Fruit fly (Drosophila melanogaster): ENCODE measurements around the gene ana1.

Gene ana1

DNA sequence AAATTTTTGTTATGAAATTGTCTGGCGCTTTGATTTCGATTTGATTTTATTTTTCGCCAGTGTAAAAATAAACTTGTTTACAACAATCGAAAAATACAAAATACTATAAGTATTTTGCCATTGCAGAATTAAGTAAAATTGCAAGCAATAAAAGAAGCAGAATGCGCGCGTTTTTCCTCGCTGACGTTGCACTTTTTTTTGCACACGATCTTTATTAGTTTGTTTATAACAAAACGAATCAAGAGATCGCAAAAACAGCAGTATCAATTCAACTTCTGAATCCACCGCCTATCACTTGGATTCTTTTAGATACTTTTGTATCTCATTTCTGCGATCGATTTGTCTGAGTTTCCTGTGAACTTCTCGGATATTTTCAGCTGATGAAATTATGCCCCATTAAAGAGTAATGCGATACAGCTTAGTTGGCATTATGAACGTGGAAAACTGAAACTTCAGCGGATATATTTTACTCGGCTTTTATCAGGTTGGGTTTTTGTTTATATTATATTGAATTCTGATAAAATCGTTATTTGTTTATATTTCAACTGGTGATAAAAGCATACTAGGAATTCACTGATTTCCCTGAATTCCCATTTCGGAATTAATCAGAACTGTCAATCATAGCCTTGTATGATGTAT lies 42.8 kb downstream of the ana1 start:
- TF ChIP-seq Sp1 (GFP tag; optimal IDR thresholded peaks at IDR 0.05) (no peak), Hnf4 (GFP tag; optimal IDR thresholded peaks at IDR 0.05) (no peak), br (GFP tag; optimal IDR thresholded peaks at IDR 0.05) (no peak), dl (GFP tag; optimal IDR thresholded peaks at IDR 0.05; ENCODE audit: insufficient read depth in 1 of 2, partially characterized antibody in 2 of 2) (no peak), h (GFP tag; optimal IDR thresholded peaks at IDR 0.05) (no peak), ey (GFP tag; optimal IDR thresholded peaks at IDR 0.05) (no peak), CrebA (GFP tag; optimal IDR thresholded peaks at IDR 0.05; ENCODE audit: borderline replicate concordance) (no peak), woc (GFP tag; optimal IDR thresholded peaks at IDR 0.05) (no peak), Jra (GFP tag; optimal IDR thresholded peaks at IDR 0.05) (no peak), dmrt93B (GFP tag; optimal IDR thresholded peaks at IDR 0.05) (no peak), N (GFP tag; optimal IDR thresholded peaks at IDR 0.05) (no peak), Mio (GFP tag; optimal IDR thresholded peaks at IDR 0.05) (no peak), Dfd (GFP tag; optimal IDR thresholded peaks at IDR 0.05) (no peak), CG9705 (GFP tag; optimal IDR thresholded peaks at IDR 0.05) (no peak), jim (GFP tag; optimal IDR thresholded peaks at IDR 0.05) (no peak), fru (GFP tag; optimal IDR thresholded peaks at IDR 0.05) (no peak), HLH106 (tag; optimal IDR thresholded peaks at IDR 0.05) (no peak), pan (optimal IDR thresholded peaks at IDR 0.05) (no peak), Abd-B (GFP tag; optimal IDR thresholded peaks at IDR 0.05) (no peak)

DNA sequence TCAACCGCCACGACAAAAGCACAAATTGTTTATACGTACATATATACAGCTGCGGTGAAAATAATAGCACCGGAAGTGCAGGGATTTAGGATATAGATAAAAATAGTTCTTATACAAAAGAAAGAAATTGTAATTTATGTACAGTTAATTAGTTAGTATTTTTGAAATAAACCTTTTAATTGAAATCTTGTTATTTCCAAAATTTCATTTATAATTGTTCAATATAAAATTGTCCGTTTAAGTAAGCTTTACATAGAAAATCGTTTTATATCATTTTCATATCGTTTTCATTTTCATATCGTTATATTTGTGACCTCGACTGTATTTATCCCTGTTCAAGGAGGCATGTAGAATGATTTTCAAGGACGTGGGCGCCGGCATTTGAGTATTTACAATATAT lies 43.7 kb downstream of the ana1 start:
- TF ChIP-seq GATAd (GFP tag; optimal IDR thresholded peaks at IDR 0.05) (no peak), Sp1 (GFP tag; optimal IDR thresholded peaks at IDR 0.05) (peak; percentile 69), Mio (GFP tag; optimal IDR thresholded peaks at IDR 0.05) (no peak), h (GFP tag; optimal IDR thresholded peaks at IDR 0.05) (peak; percentile 30), Hr78 (GFP tag; optimal IDR thresholded peaks at IDR 0.05) (no peak), Hr83 (GFP tag; optimal IDR thresholded peaks at IDR 0.05; ENCODE audit: poor library complexity, severe bottlenecking) (no peak), foxo (GFP tag; optimal IDR thresholded peaks at IDR 0.05) (peak in 1 of 2 experiments; percentile 43), brk (GFP tag; optimal IDR thresholded peaks at IDR 0.05) (no peak), pan (optimal IDR thresholded peaks at IDR 0.05) (no peak), Dif (GFP tag; optimal IDR thresholded peaks at IDR 0.05; ENCODE audit: partially characterized antibody) (no peak), Myc (optimal IDR thresholded peaks at IDR 0.05) (no peak), HLH106 (tag; optimal IDR thresholded peaks at IDR 0.05) (peak; percentile 64), woc (GFP tag; optimal IDR thresholded peaks at IDR 0.05) (peak; percentile 11), ey (GFP tag; optimal IDR thresholded peaks at IDR 0.05) (peak; percentile 21), psq (GFP tag; optimal IDR thresholded peaks at IDR 0.05) (peak; percentile 31), dsf (GFP tag; optimal IDR thresholded peaks at IDR 0.05; ENCODE audit: borderline replicate concordance) (no peak), CG32264 (GFP tag; optimal IDR thresholded peaks at IDR 0.05) (no peak), sv (GFP tag; optimal IDR thresholded peaks at IDR 0.05) (peak; percentile 38), fru (GFP tag; optimal IDR thresholded peaks at IDR 0.05) (peak; percentile 49), Dfd (GFP tag; optimal IDR thresholded peaks at IDR 0.05) (peak; percentile 3), OdsH (GFP tag; optimal IDR thresholded peaks at IDR 0.05) (peak; percentile 49), rgr (GFP tag; optimal IDR thresholded peaks at IDR 0.05) (peak; percentile 46)

DNA sequence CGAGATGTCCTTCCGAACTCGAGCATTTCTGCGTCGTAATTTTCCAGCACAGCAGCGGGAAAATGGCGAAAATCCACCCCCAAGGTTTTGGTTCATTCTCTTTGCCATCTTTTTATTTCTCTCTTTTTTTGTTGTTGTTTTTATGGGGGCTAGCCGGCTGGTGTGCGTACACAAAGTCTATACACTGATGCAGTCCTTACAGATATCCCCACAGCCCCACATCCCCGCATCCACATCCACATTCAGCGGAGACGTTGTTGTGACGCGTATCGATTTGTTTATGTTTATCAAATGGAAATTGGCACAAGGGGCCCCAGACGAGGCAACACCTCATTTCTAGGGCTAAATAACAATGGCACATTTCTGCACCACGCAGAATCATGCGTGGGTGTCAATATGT lies 44.7 kb downstream of the ana1 start:
- no peak for TF ChIP-seq Sp1 (GFP tag; optimal IDR thresholded peaks at IDR 0.05)
- TF ChIP-seq pan (optimal IDR thresholded peaks at IDR 0.05): no peak
- no peak for TF ChIP-seq Myc (optimal IDR thresholded peaks at IDR 0.05)
- no peak for TF ChIP-seq sv (GFP tag; optimal IDR thresholded peaks at IDR 0.05)
- no peak for TF ChIP-seq CG32264 (GFP tag; optimal IDR thresholded peaks at IDR 0.05)
- no peak for TF ChIP-seq brk (GFP tag; optimal IDR thresholded peaks at IDR 0.05)
- no peak for TF ChIP-seq Hr78 (GFP tag; optimal IDR thresholded peaks at IDR 0.05)

DNA sequence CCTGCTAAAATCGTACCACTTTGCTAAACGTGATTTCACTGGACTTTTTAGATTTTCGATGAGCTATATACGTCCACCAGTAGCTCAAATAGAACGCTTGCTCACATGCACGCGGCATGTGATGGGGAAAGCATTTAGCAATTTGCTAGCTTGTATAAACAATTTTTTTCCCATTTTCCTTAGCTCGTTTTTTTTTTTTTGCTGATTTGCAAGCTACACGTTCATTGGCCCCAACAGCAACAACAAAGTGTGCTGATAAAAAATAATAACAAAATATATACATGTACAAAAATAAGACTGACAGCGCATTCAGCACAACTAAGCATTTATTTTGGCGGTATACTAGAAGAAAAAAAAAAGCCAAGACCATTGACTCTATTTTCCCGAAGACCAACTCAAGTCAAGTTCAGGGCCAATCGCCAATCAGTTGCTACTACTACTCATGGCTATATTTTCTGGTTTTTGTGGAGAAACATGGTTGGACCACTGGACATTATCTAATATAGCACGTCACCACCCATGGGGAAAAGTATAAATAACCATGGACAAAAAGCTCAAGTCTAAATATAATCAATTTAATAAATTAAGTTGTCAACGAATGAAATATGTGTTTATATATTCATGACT lies 45.5 kb downstream of the ana1 start:
- TF ChIP-seq tai (GFP tag; optimal IDR thresholded peaks at IDR 0.05) (peak; percentile 26), Rel (GFP tag; optimal IDR thresholded peaks at IDR 0.05) (no peak), Rel (tag; optimal IDR thresholded peaks at IDR 0.05) (peak; percentile 42), Vsx2 (GFP tag; optimal IDR thresholded peaks at IDR 0.05; ENCODE audit: partially characterized antibody) (no peak)
